Worm (Caenorhabditis elegans): Measurements from ENCODE around the gene F44E2.8.

The F44E2.8 gene

DNA sequence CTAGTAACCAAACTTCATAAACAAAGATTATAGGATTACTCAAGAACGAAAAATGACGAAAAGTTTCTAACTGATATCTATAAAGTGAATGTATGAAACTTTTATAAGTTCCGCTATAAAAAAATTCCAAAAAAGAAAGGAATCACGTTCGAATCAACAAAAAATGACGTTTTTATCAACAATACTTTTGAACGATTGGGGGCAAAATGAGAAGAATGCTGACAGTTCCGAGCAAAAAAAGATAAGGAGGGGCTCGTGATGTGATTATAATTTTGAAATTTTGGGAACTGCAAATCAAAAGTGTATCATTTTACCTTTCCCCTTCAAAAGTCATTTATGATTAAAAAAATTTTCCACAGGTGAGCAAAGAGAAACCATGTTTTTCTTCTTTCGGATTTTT, 29.3 kb upstream of the F44E2.8 start:
- TF ChIP-seq nhr-48 (tag; optimal IDR thresholded peaks at IDR 0.05) (peak; percentile 39), arid-1 (GFP tag; conservative IDR thresholded peaks at IDR 0.05) (no peak), hlh-11 (tag; optimal IDR thresholded peaks at IDR 0.05) (peak; percentile 74), T20F7.1 (GFP tag; optimal IDR thresholded peaks at IDR 0.05) (peak; percentile 7), dve-1 (tag; optimal IDR thresholded peaks at IDR 0.05; ENCODE audit: insufficient read depth) (peak; percentile 73), mep-1 (tag; optimal IDR thresholded peaks at IDR 0.05) (peak; percentile 43), F10B5.3 (tag; optimal IDR thresholded peaks at IDR 0.05) (no peak), mdl-1 (tag; optimal IDR thresholded peaks at IDR 0.05) (peak in 1 of 2 experiments; percentile 40), zfp-3 (GFP tag; conservative IDR thresholded peaks at IDR 0.05) (no peak), F44E2.7 (GFP tag; IDR thresholded peaks at IDR 0.05) (no peak), unc-39 (tag; optimal IDR thresholded peaks at IDR 0.05) (no peak), nhr-77 (tag; optimal IDR thresholded peaks at IDR 0.05) (peak; percentile 83), dmd-6 (GFP tag; IDR thresholded peaks at IDR 0.05) (peak; percentile 87), nhr-28 (tag; optimal IDR thresholded peaks at IDR 0.05) (peak; percentile 57), pha-4 (GFP tag; IDR thresholded peaks at IDR 0.05) (0 out of 2 replicates have a peak, but pooled peaks have one; percentile 29), pha-4 (tag; optimal IDR thresholded peaks at IDR 0.05) (no peak), aha-1 (tag) (peak; percentile 26), dpl-1 (GFP tag; optimal IDR thresholded peaks at IDR 0.05) (no peak), lin-13 (GFP tag; optimal IDR thresholded peaks at IDR 0.05) (no peak), hif-1 (tag; optimal IDR thresholded peaks at IDR 0.05) (peak in 1 of 2 experiments; percentile 47), nhr-41 (GFP tag; IDR thresholded peaks at IDR 0.05) (no peak), saeg-2 (GFP tag; IDR thresholded peaks at IDR 0.05) (no peak), pqm-1 (tag; optimal IDR thresholded peaks at IDR 0.05) (peak; percentile 78), mdt-29 (GFP tag; IDR thresholded peaks at IDR 0.05) (no peak), php-3 (GFP tag; IDR thresholded peaks at IDR 0.05) (peak; percentile 35; the same call in 1 of the 2 replicates), hlh-30 (tag; optimal IDR thresholded peaks at IDR 0.05; ENCODE audit: insufficient read depth) (peak; percentile 29), mxl-2 (GFP tag; conservative IDR thresholded peaks at IDR 0.05) (no peak), daf-16 (GFP tag; optimal IDR thresholded peaks at IDR 0.05) (no peak), daf-16 (tag; optimal IDR thresholded peaks at IDR 0.05) (peak; percentile 70)

DNA sequence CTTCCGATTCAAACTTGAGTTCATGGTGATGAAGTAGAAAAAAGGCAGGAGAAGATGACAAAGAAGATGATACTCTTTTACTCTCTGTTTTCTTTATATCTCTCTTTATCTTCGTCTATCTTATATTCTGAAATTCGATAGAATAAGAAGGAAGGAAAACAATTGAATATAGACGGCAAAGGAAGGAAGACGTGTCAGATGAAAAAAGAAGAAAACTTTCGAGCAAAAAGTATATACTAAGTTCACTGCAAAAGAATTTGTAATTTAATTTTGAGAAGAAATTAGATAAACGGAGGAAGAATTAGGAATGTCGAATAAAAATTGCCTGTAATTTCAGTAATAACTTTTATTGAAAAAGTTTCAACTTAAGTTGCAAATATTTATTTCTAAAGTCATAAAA, 27.3 kb upstream of the F44E2.8 start, which contains the start of gene K01F9.2:
Gene K01F9.2, minus strand, starts transcription at position 127 of the 400 bp plus-strand sequence.
- TF ChIP-seq ces-1 (GFP tag; optimal IDR thresholded peaks at IDR 0.05) (peak; percentile 85), fkh-10 (GFP tag; optimal IDR thresholded peaks at IDR 0.05) (peak; percentile 89), aha-1 (tag) (peak; percentile 87), tra-1 (GFP tag; IDR thresholded peaks at IDR 0.05) (no peak), jun-1 (tag; optimal IDR thresholded peaks at IDR 0.05) (no peak), zfp-3 (GFP tag; conservative IDR thresholded peaks at IDR 0.05) (no peak), egl-43 (GFP tag; IDR thresholded peaks at IDR 0.05) (no peak)

DNA sequence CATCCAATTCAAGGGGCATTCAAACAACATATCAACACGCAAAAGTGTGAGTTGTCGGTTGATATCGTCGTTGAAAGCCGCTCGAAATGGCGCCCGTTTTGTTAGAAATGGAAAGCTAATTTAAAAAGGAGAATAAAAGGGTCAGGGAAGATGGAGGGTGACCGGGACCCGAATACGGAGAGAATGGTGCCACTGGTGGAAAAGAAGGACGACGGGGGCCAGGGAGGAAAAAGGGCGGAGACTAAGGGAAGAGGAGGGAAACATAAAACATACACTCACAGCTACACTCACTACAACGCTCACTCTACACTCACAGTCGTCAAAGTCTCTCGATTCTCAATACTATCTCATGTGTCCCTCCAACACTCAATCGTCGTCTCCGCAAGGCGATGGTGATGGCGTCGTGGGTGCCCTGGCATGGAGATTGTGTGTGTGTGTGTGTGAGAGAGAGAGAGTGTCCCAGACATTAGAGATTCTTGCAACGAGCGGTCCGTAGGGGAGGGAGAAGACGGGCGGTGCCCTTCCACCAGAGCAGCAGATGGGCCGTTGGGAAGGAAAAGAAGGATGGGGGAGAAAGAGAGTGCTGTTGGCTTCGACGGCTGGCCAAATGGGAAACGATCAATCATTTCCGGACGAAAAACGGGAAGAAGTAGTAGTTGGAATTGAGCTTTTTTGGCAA, 24.5 kb upstream of the F44E2.8 start:
- no peak for TF ChIP-seq attf-4 (tag; optimal IDR thresholded peaks at IDR 0.05)
- TF ChIP-seq ceh-82 (tag; optimal IDR thresholded peaks at IDR 0.05), result no peak
- no peak for TF ChIP-seq lin-29 (GFP tag; IDR thresholded peaks at IDR 0.05)
- TF ChIP-seq fkh-10 (GFP tag; optimal IDR thresholded peaks at IDR 0.05), result peak; percentile 61
- TF ChIP-seq F37D6.2 (tag; optimal IDR thresholded peaks at IDR 0.05), result peak; percentile 81
- TF ChIP-seq nhr-48 (tag; optimal IDR thresholded peaks at IDR 0.05), result peak; percentile 36
- TF ChIP-seq T26A8.4 (GFP tag; IDR thresholded peaks at IDR 0.05), result peak; percentile 36; the same call in 1 of the 2 replicates
- no peak for TF ChIP-seq jun-1 (tag; optimal IDR thresholded peaks at IDR 0.05)
- no peak for TF ChIP-seq unc-39 (tag; optimal IDR thresholded peaks at IDR 0.05)
- no peak for TF ChIP-seq D1046.2 (GFP tag; IDR thresholded peaks at IDR 0.05)
- TF ChIP-seq zip-11 (GFP tag; IDR thresholded peaks at IDR 0.05), result no peak
- no peak for TF ChIP-seq lin-1 (GFP tag; IDR thresholded peaks at IDR 0.05)
- no peak for TF ChIP-seq tag-97 (GFP tag; IDR thresholded peaks at IDR 0.05)
- no peak for TF ChIP-seq madf-9 (GFP tag; conservative IDR thresholded peaks at IDR 0.05)
- no peak for TF ChIP-seq Y105C5A.15 (GFP tag; IDR thresholded peaks at IDR 0.05)
- no peak for TF ChIP-seq snpc-1.2 (GFP tag; IDR thresholded peaks at IDR 0.05)
- TF ChIP-seq F44E2.7 (GFP tag; IDR thresholded peaks at IDR 0.05), result no peak
- TF ChIP-seq Y5F2A.4 (GFP tag; optimal IDR thresholded peaks at IDR 0.05), result no peak
- TF ChIP-seq daf-16 (GFP tag; optimal IDR thresholded peaks at IDR 0.05), result peak in 1 of 2 experiments; percentile 62
- TF ChIP-seq daf-16 (tag; optimal IDR thresholded peaks at IDR 0.05), result no peak
- no peak for TF ChIP-seq T20F7.1 (GFP tag; optimal IDR thresholded peaks at IDR 0.05)
- peak; percentile 87 for TF ChIP-seq nhr-11 (tag; optimal IDR thresholded peaks at IDR 0.05)
